Fruit fly (Drosophila melanogaster) S2 (cell line): ENCODE results near the gene CG18273.

Source experiments
- CG8478 ChIP-seq: fragments of >200 bp; optimal IDR thresholded peaks from 2 replicates; lab custom pipeline; 2018
- CTCF ChIP-seq, 2 experiments: fragments of >200 bp; optimal IDR thresholded peaks; 2 replicates each; lab custom pipeline; 2018

- TF ChIP-seq CG8478 (lab: Kevin White, UChicago) (no peak), CTCF (optimal IDR thresholded peaks at IDR 0.05; lab: Kevin White, UChicago) (no peak)
Measured at dm6 chrX:487517-487957, at the start of gene CG18273, which contains the start of gene CG3156.
